Worm (Caenorhabditis elegans) whole organism, L1 larva: ENCODE results near the gene F16G10.11.

Source experiments
- C34B4.2 ChIP-seq: sonication (generic microtip); optimal IDR thresholded peaks from 2 replicates; lab custom pipeline; 2017; ENCODE audit warnings: mild to moderate bottlenecking, missing genetic modification characterization, missing compliant biosample characterization
- aly-2 ChIP-seq: fragments of 150-350 bp; optimal IDR thresholded peaks from 2 replicates; lab custom pipeline; 2014; ENCODE audit warnings: missing biosample characterization, missing genetic modification characterization
- ama-1 ChIP-seq: fragments of 150-350 bp; optimal IDR thresholded peaks from 2 replicates; lab custom pipeline; 2014
- ceh-90 ChIP-seq: sonication (generic microtip); optimal IDR thresholded peaks from 2 replicates; lab custom pipeline; 2016; ENCODE audit warnings: missing genetic modification characterization, missing compliant biosample characterization
- dpl-1 ChIP-seq, 3 experiments: fragments of 150-350 bp in 2 of 3; sonication (generic microtip) in 1 of 3; optimal IDR thresholded peaks; 2 replicates each; lab custom pipeline; 2014 to 2017; ENCODE audit warnings: missing biosample characterization in 3 of 3, missing genetic modification characterization in 3 of 3, missing genetic modification reagents in 3 of 3
- lin-13 ChIP-seq: fragments of 150-350 bp; optimal IDR thresholded peaks from 2 replicates; lab custom pipeline; 2014; ENCODE audit warnings: missing biosample characterization, missing genetic modification reagents, missing genetic modification characterization
- lin-39 ChIP-seq: fragments of 150-350 bp; optimal IDR thresholded peaks from 2 replicates; lab custom pipeline; 2014; ENCODE audit warnings: missing biosample characterization, missing genetic modification reagents, missing genetic modification characterization
- nhr-12 ChIP-seq: sonication (generic microtip); optimal IDR thresholded peaks from 2 replicates; lab custom pipeline; 2017; ENCODE audit warnings: missing biosample characterization, missing genetic modification characterization
- nhr-76 ChIP-seq: sonication (generic microtip); optimal IDR thresholded peaks from 2 replicates; lab custom pipeline; 2017; ENCODE audit warnings: missing biosample characterization, missing genetic modification characterization
- skn-1 ChIP-seq: fragments of 150-350 bp; optimal IDR thresholded peaks from 2 replicates; lab custom pipeline; 2014; ENCODE audit warnings: missing biosample characterization, missing genetic modification characterization
- sox-4 ChIP-seq: sonication (generic microtip); optimal IDR thresholded peaks from 2 replicates; lab custom pipeline; 2016; ENCODE audit warnings: missing genetic modification characterization, missing compliant biosample characterization
- tlp-1 ChIP-seq: fragments of 150-350 bp; optimal IDR thresholded peaks from 2 replicates; lab custom pipeline; 2014; ENCODE audit warnings: missing biosample characterization, missing genetic modification characterization
- unc-130 ChIP-seq: fragments of 150-350 bp; optimal IDR thresholded peaks from 2 replicates; lab custom pipeline; 2017; ENCODE audit warnings: missing biosample characterization, missing genetic modification characterization, inconsistent platforms
- unc-62 ChIP-seq: fragments of 150-350 bp; optimal IDR thresholded peaks from 2 replicates; lab custom pipeline; 2014; ENCODE audit warnings: missing biosample characterization, missing genetic modification reagents, missing genetic modification characterization

ce11 chrII:2359965-2360364 is 33.8 kb downstream of the F16G10.11 start, which contains the start of gene F43C11.16:
- TF ChIP-seq unc-130 (tag; lab: Kevin White, UChicago) (no peak), dpl-1 (GFP tag; optimal IDR thresholded peaks at IDR 0.05; lab: Kevin White, UChicago) (no peak), ceh-90 (tag; lab: Kevin White, UChicago) (no peak), lin-39 (tag; lab: Kevin White, UChicago) (no peak), nhr-76 (tag; lab: Kevin White, UChicago) (no peak), unc-62 (GFP tag; lab: Kevin White, UChicago) (no peak), aly-2 (tag; lab: Kevin White, UChicago) (no peak), lin-13 (GFP tag; lab: Kevin White, UChicago) (no peak), tlp-1 (tag; lab: Kevin White, UChicago) (no peak), ama-1 (lab: Kevin White, UChicago) (no peak), skn-1 (tag; lab: Kevin White, UChicago) (no peak), C34B4.2 (tag; lab: Kevin White, UChicago) (no peak), nhr-12 (tag; lab: Kevin White, UChicago) (no peak), sox-4 (no peak)
